Worm (Caenorhabditis elegans): ENCODE data around the gene snn-1.

Gene snn-1

ce11 chrIV:1843611-1844010 lies 28.7 kb upstream of the snn-1 start:
- TF ChIP-seq blmp-1 (tag; optimal IDR thresholded peaks at IDR 0.05) = no peak
- peak; percentile 79 for TF ChIP-seq dsc-1 (tag; optimal IDR thresholded peaks at IDR 0.05)
- TF ChIP-seq nhr-47 (tag; optimal IDR thresholded peaks at IDR 0.05) = peak; percentile 23
- no peak for TF ChIP-seq nhr-90 (tag; optimal IDR thresholded peaks at IDR 0.05; ENCODE audit: poor library complexity)
- peak; percentile 10 for TF ChIP-seq unc-86 (tag; optimal IDR thresholded peaks at IDR 0.05)
- peak; percentile 10 for TF ChIP-seq lin-14 (GFP tag; optimal IDR thresholded peaks at IDR 0.05)
- peak; percentile 57 for TF ChIP-seq pax-3 (tag; optimal IDR thresholded peaks at IDR 0.05)
- TF ChIP-seq fkh-8 (tag; optimal IDR thresholded peaks at IDR 0.05) = peak; percentile 32

ce11 chrIV:1842314-1842713 lies 27.4 kb upstream of the snn-1 start:
- TF ChIP-seq irx-1 (tag; optimal IDR thresholded peaks at IDR 0.05) = no peak
- TF ChIP-seq nhr-84 (tag; optimal IDR thresholded peaks at IDR 0.05) = no peak
- TF ChIP-seq fkh-4 (tag; optimal IDR thresholded peaks at IDR 0.05; ENCODE audit: borderline replicate concordance) = no peak
- no peak for TF ChIP-seq snpc-4 (tag; optimal IDR thresholded peaks at IDR 0.05)
- TF ChIP-seq unc-86 (tag; optimal IDR thresholded peaks at IDR 0.05) = peak; percentile 18
- peak; percentile 3 for TF ChIP-seq mep-1 (tag; optimal IDR thresholded peaks at IDR 0.05)
- TF ChIP-seq snu-23 (GFP tag; optimal IDR thresholded peaks at IDR 0.05) = peak; percentile 31
- no peak for TF ChIP-seq tlp-1 (tag; optimal IDR thresholded peaks at IDR 0.05)
- TF ChIP-seq tbx-2 (tag; optimal IDR thresholded peaks at IDR 0.05) = no peak
- TF ChIP-seq ceh-63 (GFP tag; optimal IDR thresholded peaks at IDR 0.05) = no peak
- no peak for TF ChIP-seq efl-3 (GFP tag; optimal IDR thresholded peaks at IDR 0.05)
- peak; percentile 22 for TF ChIP-seq swsn-7 (tag; optimal IDR thresholded peaks at IDR 0.05)
- peak in 1 of 3 experiments; percentile 13 for TF ChIP-seq ceh-82 (tag; optimal IDR thresholded peaks at IDR 0.05)
- no peak for TF ChIP-seq ceh-8 (GFP tag; optimal IDR thresholded peaks at IDR 0.05)
- no peak for TF ChIP-seq alr-1 (tag; optimal IDR thresholded peaks at IDR 0.05; ENCODE audit: borderline replicate concordance)
- TF ChIP-seq nhr-76 (tag; optimal IDR thresholded peaks at IDR 0.05) = no peak
- no peak for TF ChIP-seq nhr-12 (tag; optimal IDR thresholded peaks at IDR 0.05)
- TF ChIP-seq pax-3 (tag; optimal IDR thresholded peaks at IDR 0.05) = no peak
- TF ChIP-seq nhr-71 (tag; optimal IDR thresholded peaks at IDR 0.05) = peak; percentile 24
- peak; percentile 28 for TF ChIP-seq nhr-47 (tag; optimal IDR thresholded peaks at IDR 0.05)
- TF ChIP-seq lin-14 (GFP tag; optimal IDR thresholded peaks at IDR 0.05) = peak; percentile 53
- no peak for TF ChIP-seq dpl-1 (GFP tag; optimal IDR thresholded peaks at IDR 0.05)
- TF ChIP-seq hlh-17 (GFP tag; optimal IDR thresholded peaks at IDR 0.05; ENCODE audit: borderline replicate concordance) = no peak
- no peak for TF ChIP-seq nhr-19 (GFP tag; conservative IDR thresholded peaks at IDR 0.05)

- TF ChIP-seq nhr-20 (tag; optimal IDR thresholded peaks at IDR 0.05) = peak; percentile 13
- TF ChIP-seq nhr-237 (tag; optimal IDR thresholded peaks at IDR 0.05) = no peak
- TF ChIP-seq blmp-1 (tag; optimal IDR thresholded peaks at IDR 0.05) = no peak
- TF ChIP-seq unc-62 (GFP tag; optimal IDR thresholded peaks at IDR 0.05) = no peak
- no peak for TF ChIP-seq fkh-8 (tag; optimal IDR thresholded peaks at IDR 0.05)
- TF ChIP-seq ets-5 (GFP tag; IDR thresholded peaks at IDR 0.05) = no peak
- TF ChIP-seq ztf-4 (tag; optimal IDR thresholded peaks at IDR 0.05) = no peak
- no peak for TF ChIP-seq fkh-4 (tag; optimal IDR thresholded peaks at IDR 0.05; ENCODE audit: borderline replicate concordance)
- TF ChIP-seq nhr-84 (tag; optimal IDR thresholded peaks at IDR 0.05) = no peak
- TF ChIP-seq snpc-4 (tag; optimal IDR thresholded peaks at IDR 0.05) = no peak
- TF ChIP-seq unc-130 (tag; optimal IDR thresholded peaks at IDR 0.05) = no peak
- TF ChIP-seq pax-3 (tag; optimal IDR thresholded peaks at IDR 0.05) = no peak
- TF ChIP-seq ceh-63 (GFP tag; optimal IDR thresholded peaks at IDR 0.05) = no peak
- no peak for TF ChIP-seq fos-1 (tag; optimal IDR thresholded peaks at IDR 0.05)
- TF ChIP-seq lin-35 (GFP tag; optimal IDR thresholded peaks at IDR 0.05) = peak in 1 of 2 experiments; percentile 4
- TF ChIP-seq grh-1 (GFP tag; IDR thresholded peaks at IDR 0.05) = 0 out of 2 replicates have a peak, but pooled peaks have one; percentile 13
- no peak for TF ChIP-seq lin-15B (tag; optimal IDR thresholded peaks at IDR 0.05)
- TF ChIP-seq tbx-2 (tag; optimal IDR thresholded peaks at IDR 0.05) = no peak
- TF ChIP-seq tlp-1 (tag; optimal IDR thresholded peaks at IDR 0.05) = no peak
- no peak for TF ChIP-seq alr-1 (tag; optimal IDR thresholded peaks at IDR 0.05; ENCODE audit: borderline replicate concordance)
- TF ChIP-seq nhr-77 (tag; optimal IDR thresholded peaks at IDR 0.05) = no peak
- no peak for TF ChIP-seq F16B12.6 (tag; optimal IDR thresholded peaks at IDR 0.05)
- TF ChIP-seq pqm-1 (tag; optimal IDR thresholded peaks at IDR 0.05) = no peak
- TF ChIP-seq egl-13 (tag; optimal IDR thresholded peaks at IDR 0.05) = no peak
- TF ChIP-seq mab-9 (GFP tag; IDR thresholded peaks at IDR 0.05) = no peak
- TF ChIP-seq ztf-11 (tag; optimal IDR thresholded peaks at IDR 0.05) = no peak
- no peak for TF ChIP-seq nhr-28 (tag; optimal IDR thresholded peaks at IDR 0.05)
- TF ChIP-seq C04F5.9 (tag; optimal IDR thresholded peaks at IDR 0.05) = no peak
- TF ChIP-seq lsy-2 (tag; optimal IDR thresholded peaks at IDR 0.05) = peak in 1 of 2 experiments; percentile 5
- TF ChIP-seq nhr-12 (tag; optimal IDR thresholded peaks at IDR 0.05) = no peak
- TF ChIP-seq unc-86 (tag; optimal IDR thresholded peaks at IDR 0.05) = no peak
- TF ChIP-seq mep-1 (tag; optimal IDR thresholded peaks at IDR 0.05) = no peak
- no peak for TF ChIP-seq nhr-11 (tag; optimal IDR thresholded peaks at IDR 0.05)
These were observed 23.7 kb upstream of the snn-1 start for ce11 chrIV:1838583-1838982.

All from whole organism, L1 larva.